Fruit fly (Drosophila melanogaster) S2 (cell line): Measurements from ENCODE around the gene PNPase.

Source experiments
- CG8478 ChIP-seq: fragments of >200 bp; optimal IDR thresholded peaks from 2 replicates; lab custom pipeline; 2018
- CTCF ChIP-seq, 2 experiments: fragments of >200 bp; optimal IDR thresholded peaks; 2 replicates each; lab custom pipeline; 2018

DNA sequence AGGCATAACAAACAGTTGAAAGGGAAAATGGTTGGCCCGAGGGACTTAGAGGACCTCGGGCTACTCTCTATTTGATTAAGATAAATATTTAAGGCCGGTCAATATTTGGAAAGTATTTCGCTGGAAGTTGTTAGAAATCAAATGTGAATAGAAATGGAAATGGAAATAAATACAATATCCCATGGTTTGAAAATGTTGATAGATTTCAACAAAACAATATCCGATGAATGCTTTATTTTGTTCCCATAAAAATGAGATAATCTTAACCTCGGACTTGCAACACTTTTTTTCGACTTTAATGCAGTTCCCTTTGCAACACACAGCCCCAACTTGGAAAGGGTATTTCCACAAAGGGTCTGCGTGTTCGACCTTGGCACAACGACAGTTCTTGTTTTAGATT lies 36.2 kb downstream of the PNPase start:
- no peak for TF ChIP-seq CG8478
- TF ChIP-seq CTCF (optimal IDR thresholded peaks at IDR 0.05; lab: Kevin White, UChicago) = no peak
